Fruit fly (Drosophila melanogaster) whole organism, pupa: ENCODE results near the gene Psf2.

Experiments
- CG10348 ChIP-seq: fragments of 200-800 bp; sonication (Bioruptor generic); IDR thresholded peaks from 2 replicates; pipeline ENCODE4 v1.3.6; 2022; ENCODE audit warnings: missing biosample characterization, missing genetic modification characterization
- CG12605 ChIP-seq: fragments of 200-800 bp; sonication (Bioruptor generic); IDR thresholded peaks from 2 replicates; pipeline ENCODE4 v1.3.6; 2022; ENCODE audit warnings: missing biosample characterization, missing genetic modification characterization
- CG13204 ChIP-seq: fragments of 200-800 bp; sonication (Bioruptor generic); optimal IDR thresholded peaks from 2 replicates; lab custom pipeline; 2018; ENCODE audit warnings: missing biosample characterization, mild to moderate bottlenecking, missing genetic modification characterization, moderate library complexity
- CG14655 ChIP-seq: fragments of 200-800 bp; sonication (Bioruptor generic); optimal IDR thresholded peaks from 3 replicates; lab custom pipeline; 2017; ENCODE audit warnings: mild to moderate bottlenecking, missing biosample characterization, missing genetic modification reagents, missing genetic modification characterization
- CG15710 ChIP-seq: fragments of 200-800 bp; sonication (Bioruptor generic); optimal IDR thresholded peaks from 2 replicates; lab custom pipeline; 2018; ENCODE audit warnings: missing biosample characterization, mild to moderate bottlenecking, missing genetic modification characterization, moderate library complexity
- CG17806 ChIP-seq: fragments of 200-800 bp; sonication (Bioruptor generic); optimal IDR thresholded peaks from 2 replicates; lab custom pipeline; 2018; ENCODE audit warnings: missing biosample characterization, mild to moderate bottlenecking, missing genetic modification characterization, moderate library complexity
- CG32121 ChIP-seq: fragments of 200-800 bp; sonication (Bioruptor generic); IDR thresholded peaks from 2 replicates; pipeline ENCODE4 v1.3.6; 2022; ENCODE audit warnings: missing biosample characterization, missing genetic modification characterization
- CG34367 ChIP-seq: fragments of 200-800 bp; sonication (Bioruptor generic); optimal IDR thresholded peaks from 2 replicates; lab custom pipeline; 2018; ENCODE audit warnings: missing biosample characterization, mild to moderate bottlenecking, missing genetic modification characterization
- CG4496 ChIP-seq: fragments of 200-800 bp; sonication (Bioruptor generic); IDR thresholded peaks from 3 replicates; pipeline ENCODE4 v1.3.6; 2022; ENCODE audit warnings: missing biosample characterization, missing genetic modification characterization
- CG8159 ChIP-seq: fragments of 200-800 bp; sonication (Bioruptor generic); optimal IDR thresholded peaks from 3 replicates; lab custom pipeline; 2018; ENCODE audit warnings: missing biosample characterization, mild to moderate bottlenecking, missing genetic modification characterization, moderate library complexity
- CG8301 ChIP-seq: fragments of 200-800 bp; sonication (Bioruptor generic); optimal IDR thresholded peaks from 2 replicates; lab custom pipeline; 2018; ENCODE audit warnings: missing biosample characterization, mild to moderate bottlenecking, missing genetic modification characterization
- CG9948 ChIP-seq: fragments of 200-800 bp; sonication (Bioruptor generic); optimal IDR thresholded peaks from 2 replicates; lab custom pipeline; 2018; ENCODE audit warnings: missing biosample characterization, mild to moderate bottlenecking, missing genetic modification characterization, moderate library complexity
- D1 ChIP-seq: fragments of 200-800 bp; sonication (Bioruptor generic); optimal IDR thresholded peaks from 2 replicates; lab custom pipeline; 2018; ENCODE audit warnings: missing biosample characterization, mild to moderate bottlenecking, missing genetic modification characterization, moderate library complexity
- EcR ChIP-seq: fragments of 200-800 bp; sonication (Bioruptor generic); optimal IDR thresholded peaks from 3 replicates; lab custom pipeline; 2019; ENCODE audit warnings: missing biosample characterization, missing genetic modification characterization, mild to moderate bottlenecking, moderate library complexity, missing genetic modification reagents
- Ets98B ChIP-seq: fragments of 200-800 bp; sonication (Bioruptor generic); IDR thresholded peaks from 2 replicates; pipeline ENCODE4 v1.3.6; 2022; ENCODE audit warnings: missing biosample characterization, missing genetic modification characterization
- Pif1A ChIP-seq: fragments of 200-800 bp; sonication (Bioruptor generic); optimal IDR thresholded peaks from 3 replicates; lab custom pipeline; 2016; ENCODE audit warnings: missing biosample characterization, missing genetic modification characterization
- Pif1B ChIP-seq: fragments of 200-800 bp; sonication (Bioruptor generic); optimal IDR thresholded peaks from 3 replicates; lab custom pipeline; 2016; ENCODE audit warnings: missing biosample characterization, missing genetic modification characterization
- Snoo ChIP-seq: fragments of 200-800 bp; sonication (Bioruptor generic); optimal IDR thresholded peaks from 3 replicates; lab custom pipeline; 2017; ENCODE audit warnings: missing biosample characterization, mild to moderate bottlenecking, missing genetic modification characterization, inconsistent platforms
- fd96Ca ChIP-seq: fragments of 200-800 bp; sonication (Bioruptor generic); IDR thresholded peaks from 3 replicates; pipeline ENCODE4 v1.3.6; 2022; ENCODE audit warnings: missing biosample characterization, missing genetic modification characterization
- gl ChIP-seq: fragments of 200-800 bp; sonication (Bioruptor generic); optimal IDR thresholded peaks from 2 replicates; lab custom pipeline; 2018; ENCODE audit warnings: missing biosample characterization, mild to moderate bottlenecking, missing genetic modification characterization
- rn ChIP-seq: fragments of 200-800 bp; sonication (Bioruptor generic); IDR thresholded peaks from 2 replicates; pipeline ENCODE4 v1.3.6; 2022; ENCODE audit warnings: missing biosample characterization, missing genetic modification characterization

Gene Psf2

dm6 chr2L:4386926-4387550 is at the start of gene Psf2:
Psf2 (minus strand) TSS chr2L:4387356.
- no peak for TF ChIP-seq CG13204
- TF ChIP-seq CG34367 = no peak
- no peak for TF ChIP-seq Pif1B (GFP tag; lab: Kevin White, UChicago)
- no peak for TF ChIP-seq CG15710 (tag; lab: Kevin White, UChicago)
- TF ChIP-seq CG4496 (GFP tag; lab: Robert Waterston, UW) = peak; percentile 21; the same call in 1 of the 3 replicates

- no peak for TF ChIP-seq CG13204
- TF ChIP-seq CG8159 (tag; lab: Kevin White, UChicago) = no peak
- no peak for TF ChIP-seq CG12605 (GFP tag; lab: Robert Waterston, UW)
- TF ChIP-seq CG10348 (GFP tag; lab: Robert Waterston, UW) = no peak
Measured at dm6 chr2L:4433608-4434007, 46.5 kb upstream of the Psf2 start, which contains the start of the genes CG34177 and CG34178. CG34177 (plus strand) TSS chr2L:4433908. CG34178 (plus strand) TSS chr2L:4433908.

- TF ChIP-seq CG10348 (GFP tag; lab: Robert Waterston, UW) (no peak), EcR (GFP tag; lab: Kevin White, UChicago) (no peak), CG32121 (GFP tag; lab: Robert Waterston, UW) (no peak), CG4496 (GFP tag; lab: Robert Waterston, UW) (no peak), Ets98B (GFP tag; lab: Robert Waterston, UW) (no peak), Snoo (tag; lab: Kevin White, UChicago) (no peak), CG8159 (tag; lab: Kevin White, UChicago) (no peak), CG9948 (tag; lab: Kevin White, UChicago) (no peak), CG17806 (tag; lab: Kevin White, UChicago) (no peak), D1 (tag; lab: Kevin White, UChicago) (no peak), CG15710 (tag; lab: Kevin White, UChicago) (no peak), fd96Ca (GFP tag; lab: Robert Waterston, UW) (no peak), CG14655 (GFP tag; lab: Kevin White, UChicago) (no peak), CG34367 (no peak), rn (GFP tag; lab: Robert Waterston, UW) (no peak), gl (tag; lab: Kevin White, UChicago) (no peak)
Measured at dm6 chr2L:4422154-4422553, 35.0 kb upstream of the Psf2 start.

dm6 chr2L:4418819-4419218 is 31.7 kb upstream of the Psf2 start:
- TF ChIP-seq CG10348 (GFP tag; lab: Robert Waterston, UW) (no peak), CG4496 (GFP tag; lab: Robert Waterston, UW) (0 out of 3 replicates have a peak, but pooled peaks have one; percentile 9)

- TF ChIP-seq CG12605 (GFP tag; lab: Robert Waterston, UW) (peak; percentile 49), EcR (GFP tag; lab: Kevin White, UChicago) (no peak), CG4496 (GFP tag; lab: Robert Waterston, UW) (peak; percentile 39; the same call in 1 of the 3 replicates), CG17806 (tag; lab: Kevin White, UChicago) (no peak), gl (tag; lab: Kevin White, UChicago) (no peak), Pif1A (no peak), rn (GFP tag; lab: Robert Waterston, UW) (no peak), Snoo (tag; lab: Kevin White, UChicago) (no peak), CG32121 (GFP tag; lab: Robert Waterston, UW) (no peak), Pif1B (GFP tag; lab: Kevin White, UChicago) (no peak), CG34367 (no peak), Ets98B (GFP tag; lab: Robert Waterston, UW) (no peak), CG8159 (tag; lab: Kevin White, UChicago) (no peak), D1 (tag; lab: Kevin White, UChicago) (no peak), fd96Ca (GFP tag; lab: Robert Waterston, UW) (peak; percentile 25; the same call in 1 of the 3 replicates), CG9948 (tag; lab: Kevin White, UChicago) (no peak), CG14655 (GFP tag; lab: Kevin White, UChicago) (no peak), CG15710 (tag; lab: Kevin White, UChicago) (no peak), CG8301 (no peak), CG13204 (no peak), CG10348 (GFP tag; lab: Robert Waterston, UW) (no peak)
Measured at dm6 chr2L:4417982-4418381, 30.8 kb upstream of the Psf2 start.

- TF ChIP-seq CG32121 (GFP tag; lab: Robert Waterston, UW) (peak; percentile 56; the same call in 1 of the 2 replicates), Pif1B (GFP tag; lab: Kevin White, UChicago) (peak; percentile 5), CG8301 (peak; percentile 35), CG14655 (GFP tag; lab: Kevin White, UChicago) (peak; percentile 48), gl (tag; lab: Kevin White, UChicago) (no peak), CG8159 (tag; lab: Kevin White, UChicago) (peak; percentile 74), Snoo (tag; lab: Kevin White, UChicago) (no peak), CG34367 (peak; percentile 51), CG9948 (tag; lab: Kevin White, UChicago) (peak; percentile 52), CG4496 (GFP tag; lab: Robert Waterston, UW) (peak; percentile 64; the same call in 1 of the 3 replicates), EcR (GFP tag; lab: Kevin White, UChicago) (no peak), Ets98B (GFP tag; lab: Robert Waterston, UW) (peak; percentile 27; the same call in 1 of the 2 replicates), CG13204 (no peak), fd96Ca (GFP tag; lab: Robert Waterston, UW) (0 out of 3 replicates have a peak, but pooled peaks have one; percentile 32), CG10348 (GFP tag; lab: Robert Waterston, UW) (no peak), Pif1A (peak; percentile 0), rn (GFP tag; lab: Robert Waterston, UW) (no peak), D1 (tag; lab: Kevin White, UChicago) (no peak), CG15710 (tag; lab: Kevin White, UChicago) (peak; percentile 58), CG17806 (tag; lab: Kevin White, UChicago) (peak; percentile 59), CG12605 (GFP tag; lab: Robert Waterston, UW) (no peak)
Measured at dm6 chr2L:4416903-4417302, 29.7 kb upstream of the Psf2 start.
